Fruit fly (Drosophila melanogaster): ENCODE data around the gene Cyp4ac1.

dm6 chr2L:5260267-5260666 lies 3.5 kb upstream of the Cyp4ac1 start:
- TF ChIP-seq CG32121 (GFP tag; IDR thresholded peaks at IDR 0.05) (no peak), Ets98B (GFP tag; IDR thresholded peaks at IDR 0.05) (no peak), D1 (tag; optimal IDR thresholded peaks at IDR 0.05) (no peak), rn (GFP tag; IDR thresholded peaks at IDR 0.05) (no peak), CG8301 (tag; optimal IDR thresholded peaks at IDR 0.05) (no peak), CG15710 (tag; optimal IDR thresholded peaks at IDR 0.05) (no peak), Pif1B (GFP tag; optimal IDR thresholded peaks at IDR 0.05) (no peak), Snoo (tag; optimal IDR thresholded peaks at IDR 0.05) (no peak), EcR (GFP tag; optimal IDR thresholded peaks at IDR 0.05) (no peak), CG17806 (tag; optimal IDR thresholded peaks at IDR 0.05) (no peak), CG12605 (GFP tag; IDR thresholded peaks at IDR 0.05) (no peak), CG13204 (GFP tag; optimal IDR thresholded peaks at IDR 0.05) (no peak), Pif1A (GFP tag; optimal IDR thresholded peaks at IDR 0.05) (no peak), fd96Ca (GFP tag; IDR thresholded peaks at IDR 0.05) (no peak)
